Worm (Caenorhabditis elegans) whole organism, midembryonic: ENCODE results near the gene T05B4.9.

ENCODE experiments used
- T22C8.4 ChIP-seq: fragments of 200-800 bp; sonication (Bioruptor generic); IDR thresholded peaks from 2 replicates; pipeline ENCODE4 v1.3.6; 2022; ENCODE audit warnings: missing genetic modification characterization, missing compliant biosample characterization
- cog-1 ChIP-seq: sonication (generic microtip); optimal IDR thresholded peaks from 2 replicates; lab custom pipeline; 2016; ENCODE audit warnings: missing genetic modification characterization, missing compliant biosample characterization
- flt-1 ChIP-seq: fragments of 200-800 bp; sonication (Bioruptor generic); IDR thresholded peaks from 2 replicates; pipeline ENCODE4 v1.3.6; 2022; ENCODE audit warnings: missing genetic modification characterization, missing compliant biosample characterization
- klf-2 ChIP-seq: fragments of 200-800 bp; sonication (Bioruptor generic); conservative IDR thresholded peaks from 2 replicates; pipeline ENCODE4 v1.3.6; 2022; ENCODE audit warnings: missing genetic modification reagents, missing genetic modification characterization, missing compliant biosample characterization
- med-1 ChIP-seq: sonication (generic microtip); optimal IDR thresholded peaks from 2 replicates; lab custom pipeline; 2017; ENCODE audit warnings: missing genetic modification characterization, mild to moderate bottlenecking, missing compliant biosample characterization, antibody characterized with exemption, missing genetic modification reagents; ENCODE audit not compliant: insufficient read depth
- ref-1 ChIP-seq: fragments of 200-800 bp; sonication (Bioruptor generic); conservative IDR thresholded peaks from 2 replicates; pipeline ENCODE4 v1.3.6; 2022; ENCODE audit warnings: missing genetic modification reagents, missing genetic modification characterization, missing compliant biosample characterization
- tab-1 ChIP-seq: fragments of 200-800 bp; sonication (Bioruptor generic); IDR thresholded peaks from 2 replicates; pipeline ENCODE4 v1.3.6; 2022; ENCODE audit warnings: missing genetic modification characterization, missing compliant biosample characterization
- ztf-23 ChIP-seq: fragments of 200-800 bp; sonication (Bioruptor generic); IDR thresholded peaks from 2 replicates; pipeline ENCODE4 v1.3.6; 2022; ENCODE audit warnings: missing genetic modification reagents, missing genetic modification characterization, missing compliant biosample characterization
- ztf-29 ChIP-seq: fragments of 200-800 bp; sonication (Bioruptor generic); IDR thresholded peaks from 2 replicates; pipeline ENCODE4 v1.3.6; 2022; ENCODE audit warnings: missing genetic modification reagents, missing genetic modification characterization, missing compliant biosample characterization

- TF ChIP-seq med-1: no peak
- no peak for TF ChIP-seq flt-1 (GFP tag; lab: Robert Waterston, UW)
- no peak for TF ChIP-seq T22C8.4
- TF ChIP-seq ztf-29 (GFP tag; lab: Robert Waterston, UW): no peak
- no peak for TF ChIP-seq klf-2 (GFP tag; lab: Robert Waterston, UW)
- no peak for TF ChIP-seq ref-1
- TF ChIP-seq ztf-23 (GFP tag; lab: Robert Waterston, UW): no peak
- no peak for TF ChIP-seq tab-1 (GFP tag; lab: Robert Waterston, UW)
- TF ChIP-seq cog-1 (tag; lab: Kevin White, UChicago): no peak
Observed at ce11 chrV:4131471-4131939, 13.3 kb upstream of the T05B4.9 start, which contains the start of gene nhr-57.
